Worm (Caenorhabditis elegans) whole organism, L4 larva: ENCODE measurements around the gene Y56A3A.30.
A peak's percentile ranks its signal among the peaks of the same experiment; 100 is the strongest.

Experiments
- T20F7.1 ChIP-seq: fragments of 200-800 bp; sonication (Bioruptor generic); optimal IDR thresholded peaks from 2 replicates; lab custom pipeline; 2018; ENCODE audit warnings: mild to moderate bottlenecking, missing genetic modification characterization, missing compliant biosample characterization
- Y75B8A.6 ChIP-seq: fragments of 200-800 bp; sonication (Bioruptor generic); IDR thresholded peaks from 2 replicates; pipeline ENCODE4 v1.3.6; 2022; ENCODE audit warnings: missing genetic modification reagents, missing genetic modification characterization, missing compliant biosample characterization
- ZK337.2 ChIP-seq: fragments of 200-800 bp; sonication (Bioruptor generic); IDR thresholded peaks from 2 replicates; pipeline ENCODE4 v1.3.6; 2022; ENCODE audit warnings: missing genetic modification reagents, missing genetic modification characterization, missing compliant biosample characterization
- aha-1 ChIP-seq: fragments of 150-350 bp; peaks from one replicate; lab custom pipeline; 2014; ENCODE audit warnings: missing biosample characterization, missing genetic modification characterization
- aly-2 ChIP-seq: sonication (generic microtip); optimal IDR thresholded peaks from 2 replicates; lab custom pipeline; 2018; ENCODE audit warnings: missing biosample characterization, missing genetic modification characterization
- attf-4 ChIP-seq: sonication (generic microtip); optimal IDR thresholded peaks from 3 replicates; lab custom pipeline; 2017; ENCODE audit warnings: missing biosample characterization, missing genetic modification characterization
- ceh-20 ChIP-seq: fragments of 200-800 bp; sonication (Bioruptor generic); IDR thresholded peaks from 2 replicates; pipeline ENCODE4 v1.3.6; 2022; ENCODE audit warnings: missing genetic modification reagents, missing genetic modification characterization, missing compliant biosample characterization
- ceh-32 ChIP-seq: sonication (generic microtip); optimal IDR thresholded peaks from 2 replicates; lab custom pipeline; 2016; ENCODE audit warnings: mild to moderate bottlenecking, missing genetic modification characterization, missing compliant biosample characterization; ENCODE audit not compliant: poor library complexity
- cey-2 ChIP-seq: sonication (generic microtip); optimal IDR thresholded peaks from 3 replicates; lab custom pipeline; 2017; ENCODE audit warnings: missing genetic modification characterization, mild to moderate bottlenecking, missing compliant biosample characterization, antibody characterized with exemption, borderline replicate concordance; ENCODE audit not compliant: insufficient read depth
- daf-12 ChIP-seq: fragments of 150-350 bp; optimal IDR thresholded peaks from 2 replicates; lab custom pipeline; 2014; ENCODE audit warnings: missing biosample characterization, missing genetic modification reagents, missing genetic modification characterization
- daf-16 ChIP-seq, 3 experiments: sonication (generic microtip); optimal IDR thresholded peaks; 2 replicates each; lab custom pipeline; 2016 to 2017; ENCODE audit warnings: missing genetic modification characterization in 3 of 3, missing genetic modification reagents in 3 of 3, mild to moderate bottlenecking in 2 of 3, missing compliant biosample characterization in 2 of 3, missing biosample characterization in 1 of 3, moderate library complexity in 1 of 3
- daf-19 ChIP-seq: fragments of 200-800 bp; sonication (Bioruptor generic); conservative IDR thresholded peaks from 2 replicates; pipeline ENCODE4 v1.3.6; 2022; ENCODE audit warnings: missing genetic modification characterization, missing compliant biosample characterization
- dmd-6 ChIP-seq: fragments of 200-800 bp; sonication (Bioruptor generic); IDR thresholded peaks from 2 replicates; pipeline ENCODE4 v1.3.6; 2022; ENCODE audit warnings: missing genetic modification reagents, missing genetic modification characterization, missing compliant biosample characterization
- dve-1 ChIP-seq: sonication (generic microtip); optimal IDR thresholded peaks from 2 replicates; lab custom pipeline; 2017; ENCODE audit warnings: antibody characterized with exemption, mild to moderate bottlenecking, missing genetic modification characterization, missing compliant biosample characterization; ENCODE audit not compliant: insufficient read depth
- fos-1 ChIP-seq: fragments of 150-350 bp; optimal IDR thresholded peaks from 2 replicates; lab custom pipeline; 2014; ENCODE audit warnings: missing biosample characterization, missing genetic modification characterization
- gei-8 ChIP-seq: fragments of 200-800 bp; sonication (Bioruptor generic); optimal IDR thresholded peaks from 2 replicates; lab custom pipeline; 2018; ENCODE audit warnings: mild to moderate bottlenecking, missing genetic modification characterization, missing compliant biosample characterization
- hlh-11 ChIP-seq: fragments of 200-800 bp; sonication (Bioruptor generic); optimal IDR thresholded peaks from 2 replicates; lab custom pipeline; 2018; ENCODE audit warnings: mild to moderate bottlenecking, missing genetic modification characterization, missing compliant biosample characterization
- hlh-30 ChIP-seq: sonication (generic microtip); optimal IDR thresholded peaks from 2 replicates; lab custom pipeline; 2017; ENCODE audit warnings: antibody characterized with exemption, mild to moderate bottlenecking, missing genetic modification characterization, missing compliant biosample characterization; ENCODE audit not compliant: insufficient read depth
- lir-3 ChIP-seq: sonication (generic microtip); optimal IDR thresholded peaks from 2 replicates; lab custom pipeline; 2016; ENCODE audit warnings: mild to moderate bottlenecking, missing genetic modification characterization, missing compliant biosample characterization
- madf-9 ChIP-seq: fragments of 200-800 bp; sonication (Bioruptor generic); conservative IDR thresholded peaks from 2 replicates; pipeline ENCODE4 v1.3.6; 2022; ENCODE audit warnings: missing genetic modification reagents, missing genetic modification characterization, missing compliant biosample characterization
- mdl-1 ChIP-seq, 2 experiments: fragments of 150-350 bp in 1 of 2; sonication (generic microtip) in 1 of 2; optimal IDR thresholded peaks; 2 replicates each; lab custom pipeline; 2014 to 2017; ENCODE audit warnings: missing biosample characterization in 2 of 2, missing genetic modification characterization in 2 of 2
- mep-1 ChIP-seq: fragments of 150-350 bp; sonication (generic microtip); optimal IDR thresholded peaks from 3 replicates; lab custom pipeline; 2014; ENCODE audit warnings: missing biosample characterization, missing genetic modification characterization
- mes-2 ChIP-seq: sonication (generic microtip); optimal IDR thresholded peaks from 2 replicates; lab custom pipeline; 2016; ENCODE audit warnings: missing genotype, mild to moderate bottlenecking, missing genetic modification characterization, missing compliant biosample characterization; ENCODE audit not compliant: poor library complexity, severe bottlenecking
- mxl-3 ChIP-seq: fragments of 200-800 bp; sonication (Bioruptor generic); optimal IDR thresholded peaks from 2 replicates; lab custom pipeline; 2018; ENCODE audit warnings: mild to moderate bottlenecking, missing genetic modification characterization, missing compliant biosample characterization
- nhr-237 ChIP-seq: sonication (generic microtip); optimal IDR thresholded peaks from 2 replicates; lab custom pipeline; 2017; ENCODE audit warnings: missing biosample characterization, missing genetic modification characterization
- nhr-28 ChIP-seq: fragments of 150-350 bp; optimal IDR thresholded peaks from 2 replicates; lab custom pipeline; 2014; ENCODE audit warnings: missing biosample characterization, missing genetic modification characterization
- nhr-41 ChIP-seq: fragments of 200-800 bp; sonication (Bioruptor generic); IDR thresholded peaks from 2 replicates; pipeline ENCODE4 v1.3.6; 2022; ENCODE audit warnings: missing genetic modification reagents, missing genetic modification characterization, missing compliant biosample characterization
- nhr-42 ChIP-seq: fragments of 200-800 bp; sonication (Bioruptor generic); IDR thresholded peaks from 2 replicates; pipeline ENCODE4 v1.3.6; 2022; ENCODE audit warnings: missing genetic modification characterization, missing compliant biosample characterization
- nhr-6 ChIP-seq: fragments of 150-350 bp; optimal IDR thresholded peaks from 2 replicates; lab custom pipeline; 2014; ENCODE audit warnings: missing biosample characterization, missing genetic modification characterization
- pha-4 ChIP-seq, 2 experiments: fragments of 150-350 bp in 1 of 2; fragments of 200-800 bp in 1 of 2; sonication (Bioruptor generic) in 1 of 2; IDR thresholded peaks in 1 of 2; optimal IDR thresholded peaks in 1 of 2; 2 replicates each; pipeline versions ENCODE4 v1.3.6 to Lab custom; 2014 to 2022; ENCODE audit warnings: missing genetic modification characterization in 2 of 2, missing genetic modification reagents in 2 of 2, missing biosample characterization in 1 of 2, missing compliant biosample characterization in 1 of 2
- php-3 ChIP-seq: fragments of 200-800 bp; sonication (Bioruptor generic); IDR thresholded peaks from 2 replicates; pipeline ENCODE4 v1.3.6; 2022; ENCODE audit warnings: missing genetic modification reagents, missing genetic modification characterization, missing compliant biosample characterization
- pqm-1 ChIP-seq: sonication (generic microtip); optimal IDR thresholded peaks from 2 replicates; lab custom pipeline; 2017; ENCODE audit warnings: missing biosample characterization, missing genetic modification characterization
- rbr-2 ChIP-seq: sonication (generic microtip); optimal IDR thresholded peaks from 2 replicates; lab custom pipeline; 2016; ENCODE audit warnings: missing genotype, missing genetic modification characterization, missing compliant biosample characterization
- skn-1 ChIP-seq: fragments of 150-350 bp; optimal IDR thresholded peaks from 2 replicates; lab custom pipeline; 2014; ENCODE audit warnings: missing biosample characterization, missing genetic modification characterization
- snpc-1.2 ChIP-seq: fragments of 200-800 bp; sonication (Bioruptor generic); IDR thresholded peaks from 2 replicates; pipeline ENCODE4 v1.3.6; 2022; ENCODE audit warnings: missing genetic modification reagents, missing genetic modification characterization, missing compliant biosample characterization
- snpc-4 ChIP-seq: fragments of 150-350 bp; optimal IDR thresholded peaks from 2 replicates; lab custom pipeline; 2014; ENCODE audit warnings: missing biosample characterization, missing genetic modification characterization
- spr-1 ChIP-seq: sonication (generic microtip); optimal IDR thresholded peaks from 2 replicates; lab custom pipeline; 2016; ENCODE audit warnings: mild to moderate bottlenecking, missing genetic modification characterization, missing compliant biosample characterization
- unc-62 ChIP-seq, 3 experiments: fragments of 150-350 bp in 1 of 3; sonication (generic microtip); optimal IDR thresholded peaks in 2 of 3; peaks in 1 of 3; 1 replicate in 1 of 3; 2 replicates in 2 of 3; lab custom pipeline; 2014 to 2017; ENCODE audit warnings: missing biosample characterization in 3 of 3, missing genetic modification characterization in 3 of 3, missing genetic modification reagents in 3 of 3, missing genotype in 1 of 3
- zag-1 ChIP-seq: fragments of 150-350 bp; optimal IDR thresholded peaks from 2 replicates; lab custom pipeline; 2014; ENCODE audit warnings: missing biosample characterization, missing genetic modification characterization
- zfp-2 ChIP-seq: sonication (generic microtip); optimal IDR thresholded peaks from 2 replicates; lab custom pipeline; 2016; ENCODE audit warnings: mild to moderate bottlenecking, missing genetic modification characterization, missing compliant biosample characterization
- zfp-3 ChIP-seq: fragments of 200-800 bp; sonication (Bioruptor generic); conservative IDR thresholded peaks from 2 replicates; pipeline ENCODE4 v1.3.6; 2022; ENCODE audit warnings: missing genetic modification reagents, missing genetic modification characterization, missing compliant biosample characterization
- zip-11 ChIP-seq: fragments of 200-800 bp; sonication (Bioruptor generic); IDR thresholded peaks from 2 replicates; pipeline ENCODE4 v1.3.6; 2022; ENCODE audit warnings: missing genetic modification characterization, missing compliant biosample characterization

Gene Y56A3A.30

ce11 chrIII:12009321-12009720, 30.5 kb upstream of the Y56A3A.30 start:
- TF ChIP-seq madf-9 (no peak), spr-1 (tag; lab: Kevin White, UChicago) (no peak), aha-1 (peak; percentile 91), aly-2 (tag; lab: Kevin White, UChicago) (no peak), gei-8 (GFP tag; lab: Kevin White, UChicago) (no peak), dmd-6 (GFP tag; lab: Robert Waterston, UW) (no peak), unc-62 (GFP tag; optimal IDR thresholded peaks at IDR 0.05 in 1 of 2; lab: Kevin White, UChicago) (peak in 1 of 2 experiments; percentile 1), unc-62 (tag; optimal IDR thresholded peaks at IDR 0.05; lab: Kevin White, UChicago) (no peak)
- TF ChIP-seq, all 104 proteins: peak for 2

- TF ChIP-seq aha-1 (peak; percentile 28), dmd-6 (GFP tag; lab: Robert Waterston, UW) (peak; percentile 28; the same call in 1 of the 2 replicates)
Observed at ce11 chrIII:12005871-12006358, 27.1 kb upstream of the Y56A3A.30 start.

DNA sequence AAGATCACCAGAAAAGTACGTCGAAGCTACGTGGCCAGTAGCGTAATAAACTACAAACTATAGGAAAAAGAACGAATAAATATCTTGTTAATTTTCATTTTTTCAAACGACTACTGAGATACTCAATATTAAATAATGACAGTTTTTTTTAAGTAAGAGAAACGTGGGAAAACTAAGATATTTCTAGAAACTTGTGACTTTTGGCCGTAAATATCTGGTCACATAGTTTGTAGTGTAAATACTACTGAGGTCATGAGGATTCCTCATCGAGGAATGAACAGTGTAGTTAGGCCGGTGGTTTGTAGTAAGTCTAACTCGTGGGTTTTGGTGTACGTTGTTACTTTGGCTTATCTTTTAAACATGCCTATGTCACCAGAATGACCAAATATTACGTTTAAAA, 26.2 kb upstream of the Y56A3A.30 start:
- TF ChIP-seq nhr-28 (tag; lab: Kevin White, UChicago) (peak; percentile 77), hlh-30 (tag; lab: Kevin White, UChicago) (peak; percentile 50)
- TF ChIP-seq, all 104 proteins: peak for 2; not testable (repeated sequence) for 102

DNA sequence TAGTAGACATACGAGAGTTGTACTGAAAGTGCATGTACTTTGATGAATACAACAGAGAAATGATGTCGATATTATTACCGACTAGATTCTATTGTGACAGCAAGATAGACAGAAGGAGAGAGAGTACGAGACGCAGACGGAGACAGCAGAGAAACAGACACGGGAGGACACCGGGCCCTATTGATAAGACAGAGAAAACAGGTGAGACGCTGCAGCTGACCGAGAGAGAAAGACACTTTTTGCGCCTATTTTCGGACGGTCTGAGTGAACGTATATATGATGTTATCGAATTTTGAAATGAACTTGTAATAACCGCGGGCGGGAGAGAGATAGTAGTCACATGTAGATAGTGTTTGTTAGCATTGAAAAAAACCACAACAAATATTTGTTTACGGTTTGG, 24.4 kb upstream of the Y56A3A.30 start:
- TF ChIP-seq T20F7.1 (no peak), zip-11 (GFP tag; lab: Robert Waterston, UW) (no peak), ZK337.2 (GFP tag; lab: Robert Waterston, UW) (no peak), mdl-1 (tag; optimal IDR thresholded peaks at IDR 0.05; lab: Kevin White, UChicago) (peak in 1 of 2 experiments; percentile 76), mep-1 (tag; lab: Kevin White, UChicago) (peak; percentile 56), Y75B8A.6 (GFP tag; lab: Robert Waterston, UW) (no peak), snpc-4 (no peak), madf-9 (no peak), unc-62 (GFP tag; optimal IDR thresholded peaks at IDR 0.05 in 1 of 2; lab: Kevin White, UChicago) (peak; percentile 55 to 58), unc-62 (tag; optimal IDR thresholded peaks at IDR 0.05; lab: Kevin White, UChicago) (no peak), nhr-42 (GFP tag; lab: Robert Waterston, UW) (0 out of 2 replicates have a peak, but pooled peaks have one; percentile 19), rbr-2 (peak; percentile 24), pqm-1 (tag; lab: Kevin White, UChicago) (peak; percentile 75), attf-4 (tag; lab: Kevin White, UChicago) (no peak), ceh-32 (no peak), nhr-41 (no peak), zfp-3 (GFP tag; lab: Robert Waterston, UW) (no peak), mes-2 (tag; lab: Kevin White, UChicago) (peak; percentile 79), fos-1 (no peak), spr-1 (tag; lab: Kevin White, UChicago) (no peak), dmd-6 (GFP tag; lab: Robert Waterston, UW) (peak; percentile 92), dve-1 (peak; percentile 91), daf-12 (tag; lab: Kevin White, UChicago) (no peak), skn-1 (tag; lab: Kevin White, UChicago) (no peak), lir-3 (no peak), nhr-237 (tag; lab: Kevin White, UChicago) (no peak), pha-4 (GFP tag; IDR thresholded peaks at IDR 0.05; lab: Robert Waterston, UW) (no peak; the same call in 1 of the 2 replicates), pha-4 (tag; optimal IDR thresholded peaks at IDR 0.05; lab: Kevin White, UChicago) (peak; percentile 19), zag-1 (tag; lab: Kevin White, UChicago) (no peak), ceh-20 (GFP tag; lab: Robert Waterston, UW) (no peak), daf-16 (GFP tag; optimal IDR thresholded peaks at IDR 0.05; lab: Kevin White, UChicago) (no peak), daf-16 (tag; optimal IDR thresholded peaks at IDR 0.05; lab: Kevin White, UChicago) (peak; percentile 99), daf-19 (GFP tag; lab: Robert Waterston, UW) (no peak), nhr-6 (tag; lab: Kevin White, UChicago) (peak; percentile 36), mxl-3 (peak; percentile 81), snpc-1.2 (GFP tag; lab: Robert Waterston, UW) (no peak), hlh-11 (tag; lab: Kevin White, UChicago) (peak; percentile 97), zfp-2 (tag; lab: Kevin White, UChicago) (no peak), php-3 (GFP tag; lab: Robert Waterston, UW) (no peak), cey-2 (tag; lab: Kevin White, UChicago) (no peak)
